Fruit fly (Drosophila melanogaster) whole organism, wandering third instar larva: Measurements from ENCODE around the gene CG1801.

Source experiments
- Abd-B ChIP-seq: fragments of >200 bp; optimal IDR thresholded peaks from 2 replicates; lab custom pipeline; 2017; ENCODE audit warnings: missing biosample characterization, missing genetic modification characterization
- CG32264 ChIP-seq: fragments of 200-800 bp; sonication (Bioruptor generic); optimal IDR thresholded peaks from 2 replicates; lab custom pipeline; 2016; ENCODE audit warnings: missing biosample characterization, missing genetic modification characterization
- CG9705 ChIP-seq: fragments of 200-800 bp; sonication (Bioruptor generic); optimal IDR thresholded peaks from 2 replicates; lab custom pipeline; 2018; ENCODE audit warnings: missing biosample characterization, mild to moderate bottlenecking, missing genetic modification characterization
- CrebA ChIP-seq: fragments of 200-800 bp; sonication (Bioruptor generic); optimal IDR thresholded peaks from 2 replicates; lab custom pipeline; 2016; ENCODE audit warnings: missing biosample characterization, mild to moderate bottlenecking, missing genetic modification characterization, borderline replicate concordance
- Dif ChIP-seq: fragments of 200-275, 200-300 bp; sonication (Bioruptor generic); optimal IDR thresholded peaks from 2 replicates; lab custom pipeline; 2018; ENCODE audit warnings: missing biosample characterization, missing genetic modification characterization; ENCODE audit not compliant: partially characterized antibody
- GATAd ChIP-seq: sonication (Bioruptor generic); optimal IDR thresholded peaks from 2 replicates; lab custom pipeline; 2016; ENCODE audit warnings: missing biosample characterization, missing genetic modification characterization
- HLH106 ChIP-seq: fragments of 200-800 bp; optimal IDR thresholded peaks from 3 replicates; lab custom pipeline; 2019; ENCODE audit warnings: missing biosample characterization, mild to moderate bottlenecking, missing genetic modification characterization, moderate library complexity
- Hr78 ChIP-seq: fragments of >200 bp; optimal IDR thresholded peaks from 2 replicates; lab custom pipeline; 2017; ENCODE audit warnings: missing biosample characterization, missing genetic modification characterization
- Hr83 ChIP-seq: fragments of 200-300 bp; sonication (Bioruptor generic); optimal IDR thresholded peaks from 2 replicates; lab custom pipeline; 2016; ENCODE audit warnings: missing biosample characterization, mild to moderate bottlenecking, missing genetic modification characterization, moderate library complexity; ENCODE audit not compliant: poor library complexity, severe bottlenecking
- Jra ChIP-seq: sonication (Bioruptor generic); optimal IDR thresholded peaks from 2 replicates; lab custom pipeline; 2016; ENCODE audit warnings: missing biosample characterization, missing genetic modification characterization
- Mio ChIP-seq: sonication (Bioruptor generic); optimal IDR thresholded peaks from 2 replicates; lab custom pipeline; 2016; ENCODE audit warnings: missing biosample characterization, missing genetic modification characterization
- Myc ChIP-seq: fragments of >200 bp; optimal IDR thresholded peaks from 2 replicates; lab custom pipeline; 2017
- N ChIP-seq: fragments of >200 bp; optimal IDR thresholded peaks from 2 replicates; lab custom pipeline; 2018; ENCODE audit warnings: missing biosample characterization, missing external identifiers, missing genetic modification characterization
- OdsH ChIP-seq: fragments of 200-800 bp; sonication (Bioruptor generic); optimal IDR thresholded peaks from 2 replicates; lab custom pipeline; 2016; ENCODE audit warnings: missing biosample characterization, mild to moderate bottlenecking, missing genetic modification characterization
- Rel ChIP-seq, 2 experiments: fragments of 200-800 bp; sonication (Bioruptor generic) in 1 of 2; optimal IDR thresholded peaks; 2 replicates in 1 of 2; 3 replicates in 1 of 2; lab custom pipeline; 2016 to 2019; ENCODE audit warnings: mild to moderate bottlenecking in 2 of 2, missing biosample characterization in 2 of 2, missing genetic modification characterization in 2 of 2, moderate library complexity in 1 of 2
- Sp1 ChIP-seq: fragments of 200-800 bp; sonication (Bioruptor generic); optimal IDR thresholded peaks from 3 replicates; lab custom pipeline; 2019; ENCODE audit warnings: missing biosample characterization, mild to moderate bottlenecking, missing genetic modification characterization, moderate library complexity
- Vsx2 ChIP-seq: fragments of 200-300, 225-300 bp; sonication (Bioruptor generic); optimal IDR thresholded peaks from 2 replicates; lab custom pipeline; 2018; ENCODE audit warnings: missing biosample characterization, missing genetic modification characterization; ENCODE audit not compliant: partially characterized antibody
- br ChIP-seq: fragments of 200-800 bp; sonication (Bioruptor generic); optimal IDR thresholded peaks from 2 replicates; lab custom pipeline; 2016; ENCODE audit warnings: missing biosample characterization, missing genetic modification characterization
- dl ChIP-seq, 2 experiments: fragments of 175-275, 200-275 bp in 1 of 2; fragments of 200-275 bp in 1 of 2; sonication (Bioruptor generic); optimal IDR thresholded peaks; lab custom pipeline; 2018; ENCODE audit warnings: mild to moderate bottlenecking in 2 of 2, missing biosample characterization in 2 of 2, missing genetic modification characterization in 2 of 2, moderate library complexity in 2 of 2; ENCODE audit not compliant: partially characterized antibody in 2 of 2, insufficient read depth in 1 of 2
- dmrt93B ChIP-seq: fragments of 200-800 bp; sonication (Bioruptor generic); optimal IDR thresholded peaks from 2 replicates; lab custom pipeline; 2018; ENCODE audit warnings: missing biosample characterization, mild to moderate bottlenecking, missing genetic modification characterization
- dsf ChIP-seq: sonication (Bioruptor generic); optimal IDR thresholded peaks from 2 replicates; lab custom pipeline; 2016; ENCODE audit warnings: missing biosample characterization, missing genetic modification characterization, borderline replicate concordance
- ey ChIP-seq: fragments of 200-800 bp; sonication (Bioruptor generic); optimal IDR thresholded peaks from 2 replicates; lab custom pipeline; 2016; ENCODE audit warnings: missing biosample characterization, missing genetic modification characterization
- foxo ChIP-seq, 2 experiments: fragments of 200-800 bp; sonication (Bioruptor generic); optimal IDR thresholded peaks; 2 replicates in 1 of 2; 3 replicates in 1 of 2; lab custom pipeline; 2016 to 2017; ENCODE audit warnings: missing biosample characterization in 2 of 2, missing genetic modification characterization in 2 of 2
- fru ChIP-seq: fragments of 200-800 bp; sonication (Bioruptor generic); optimal IDR thresholded peaks from 3 replicates; lab custom pipeline; 2016; ENCODE audit warnings: missing biosample characterization, mild to moderate bottlenecking, missing genetic modification characterization
- h ChIP-seq: fragments of 200-800 bp; sonication (Bioruptor generic); optimal IDR thresholded peaks from 3 replicates; lab custom pipeline; 2016; ENCODE audit warnings: missing biosample characterization, mild to moderate bottlenecking, missing genetic modification characterization
- jim ChIP-seq: fragments of 175-275, 200-325 bp; sonication (Bioruptor generic); optimal IDR thresholded peaks from 2 replicates; lab custom pipeline; 2016; ENCODE audit warnings: missing biosample characterization, mild to moderate bottlenecking, missing genetic modification characterization
- lola ChIP-seq: fragments of >200 bp; optimal IDR thresholded peaks from 2 replicates; lab custom pipeline; 2017; ENCODE audit warnings: missing biosample characterization, missing genetic modification characterization
- pan ChIP-seq: fragments of >200 bp; optimal IDR thresholded peaks from 2 replicates; lab custom pipeline; 2017
- psq ChIP-seq: fragments of 200-800 bp; sonication (Bioruptor generic); optimal IDR thresholded peaks from 3 replicates; lab custom pipeline; 2017; ENCODE audit warnings: missing biosample characterization, mild to moderate bottlenecking, missing genetic modification characterization, moderate library complexity
- rgr ChIP-seq: fragments of 200-800 bp; sonication (Bioruptor generic); optimal IDR thresholded peaks from 3 replicates; lab custom pipeline; 2016; ENCODE audit warnings: missing biosample characterization, mild to moderate bottlenecking, missing genetic modification characterization
- sage ChIP-seq: fragments of 200-800 bp; sonication (Bioruptor generic); optimal IDR thresholded peaks from 2 replicates; lab custom pipeline; 2016; ENCODE audit warnings: missing biosample characterization, mild to moderate bottlenecking, missing genetic modification characterization
- sv ChIP-seq: fragments of 200-800 bp; sonication (Bioruptor generic); optimal IDR thresholded peaks from 3 replicates; lab custom pipeline; 2016; ENCODE audit warnings: missing biosample characterization, missing genetic modification characterization
- tai ChIP-seq: sonication (Bioruptor generic); optimal IDR thresholded peaks from 2 replicates; lab custom pipeline; 2016; ENCODE audit warnings: missing biosample characterization, missing genetic modification characterization
- woc ChIP-seq: sonication (Bioruptor generic); optimal IDR thresholded peaks from 2 replicates; lab custom pipeline; 2016; ENCODE audit warnings: missing biosample characterization, mild to moderate bottlenecking, missing genetic modification characterization

The CG1801 gene

dm6 chrX:21315852-21316251 is 1.5 kb downstream of the CG1801 start, which contains the start of gene Rpt6:
TSS of gene Rpt6 (plus strand) at chrX:21316052.
- TF ChIP-seq Jra (GFP tag; lab: Kevin White, UChicago) (peak; percentile 11), h (GFP tag; lab: Kevin White, UChicago) (peak; percentile 5), Rel (GFP tag; optimal IDR thresholded peaks at IDR 0.05; lab: Kevin White, UChicago) (no peak), Rel (tag; optimal IDR thresholded peaks at IDR 0.05; lab: Kevin White, UChicago) (peak; percentile 0), CG9705 (GFP tag; lab: Kevin White, UChicago) (no peak)

DNA sequence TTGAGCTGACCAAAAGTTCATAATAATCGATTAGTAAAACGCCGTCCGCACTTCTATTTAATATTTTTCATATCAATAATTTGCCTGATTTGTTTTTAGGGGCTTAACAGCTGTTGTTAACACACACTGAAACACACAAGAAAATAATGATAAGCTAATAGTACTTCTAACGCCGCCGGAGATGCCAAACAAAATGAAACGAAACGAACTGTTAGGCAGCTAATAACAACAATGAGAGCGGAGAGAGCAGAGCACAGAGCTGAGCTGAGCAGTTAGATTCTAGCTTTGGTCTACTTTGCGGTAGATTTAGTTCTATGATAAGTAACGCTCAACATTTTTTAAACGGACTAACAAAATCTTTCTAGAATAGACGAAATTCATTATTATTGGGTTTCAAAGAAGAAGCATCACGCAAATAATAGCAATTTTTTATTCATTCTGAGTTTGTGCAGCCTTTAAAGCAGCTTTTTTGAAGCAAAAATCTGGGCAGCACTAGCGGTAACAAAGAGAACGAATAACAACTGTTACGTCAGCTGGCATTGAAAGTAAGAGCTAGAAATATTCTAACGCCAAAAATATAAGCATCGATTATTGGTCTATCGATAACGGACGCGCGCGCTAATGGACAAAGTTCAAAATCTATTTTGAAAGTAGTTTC is 10.7 kb downstream of the CG1801 start, which contains the start of gene Abca3:
Abca3 (minus strand) TSS at position 181 of the 658 bp plus-strand sequence.
- TF ChIP-seq h (GFP tag; lab: Kevin White, UChicago) (peak; percentile 16), psq (peak; percentile 14), lola (GFP tag; lab: Kevin White, UChicago) (no peak), Myc (lab: Kevin White, UChicago) (peak; percentile 92), HLH106 (tag; lab: Kevin White, UChicago) (peak; percentile 67), fru (GFP tag; lab: Kevin White, UChicago) (peak; percentile 21), OdsH (GFP tag; lab: Kevin White, UChicago) (peak; percentile 23), rgr (GFP tag; lab: Kevin White, UChicago) (peak; percentile 50), dmrt93B (GFP tag; lab: Kevin White, UChicago) (no peak), ey (GFP tag; lab: Kevin White, UChicago) (peak; percentile 51), tai (GFP tag; lab: Kevin White, UChicago) (no peak), br (peak; percentile 23), Sp1 (peak; percentile 56), sv (GFP tag; lab: Kevin White, UChicago) (peak; percentile 16), foxo (GFP tag; optimal IDR thresholded peaks at IDR 0.05; lab: Kevin White, UChicago) (peak in 1 of 2 experiments; percentile 52), Hr83 (GFP tag; lab: Kevin White, UChicago) (no peak), woc (GFP tag; lab: Kevin White, UChicago) (peak; percentile 72), GATAd (no peak), CrebA (GFP tag; lab: Kevin White, UChicago) (peak; percentile 5), CG9705 (GFP tag; lab: Kevin White, UChicago) (peak; percentile 19)

dm6 chrX:21285001-21285400 is 32.3 kb downstream of the CG1801 start, which contains the start of gene CG1494:
TSS of gene CG1494 (plus strand) at chrX:21285301.
- TF ChIP-seq Dif (no peak), Jra (GFP tag; lab: Kevin White, UChicago) (no peak), Myc (lab: Kevin White, UChicago) (no peak), Hr83 (GFP tag; lab: Kevin White, UChicago) (no peak), Mio (no peak), pan (lab: Kevin White, UChicago) (no peak), psq (no peak), Hr78 (GFP tag; lab: Kevin White, UChicago) (no peak), h (GFP tag; lab: Kevin White, UChicago) (no peak), Rel (GFP tag; optimal IDR thresholded peaks at IDR 0.05; lab: Kevin White, UChicago) (no peak), Rel (tag; optimal IDR thresholded peaks at IDR 0.05; lab: Kevin White, UChicago) (no peak)

dm6 chrX:21282035-21282434 is 35.3 kb downstream of the CG1801 start:
- TF ChIP-seq fru (GFP tag; lab: Kevin White, UChicago) (no peak), Vsx2 (no peak)
- TF ChIP-seq, all 38 proteins: peak for 0

DNA sequence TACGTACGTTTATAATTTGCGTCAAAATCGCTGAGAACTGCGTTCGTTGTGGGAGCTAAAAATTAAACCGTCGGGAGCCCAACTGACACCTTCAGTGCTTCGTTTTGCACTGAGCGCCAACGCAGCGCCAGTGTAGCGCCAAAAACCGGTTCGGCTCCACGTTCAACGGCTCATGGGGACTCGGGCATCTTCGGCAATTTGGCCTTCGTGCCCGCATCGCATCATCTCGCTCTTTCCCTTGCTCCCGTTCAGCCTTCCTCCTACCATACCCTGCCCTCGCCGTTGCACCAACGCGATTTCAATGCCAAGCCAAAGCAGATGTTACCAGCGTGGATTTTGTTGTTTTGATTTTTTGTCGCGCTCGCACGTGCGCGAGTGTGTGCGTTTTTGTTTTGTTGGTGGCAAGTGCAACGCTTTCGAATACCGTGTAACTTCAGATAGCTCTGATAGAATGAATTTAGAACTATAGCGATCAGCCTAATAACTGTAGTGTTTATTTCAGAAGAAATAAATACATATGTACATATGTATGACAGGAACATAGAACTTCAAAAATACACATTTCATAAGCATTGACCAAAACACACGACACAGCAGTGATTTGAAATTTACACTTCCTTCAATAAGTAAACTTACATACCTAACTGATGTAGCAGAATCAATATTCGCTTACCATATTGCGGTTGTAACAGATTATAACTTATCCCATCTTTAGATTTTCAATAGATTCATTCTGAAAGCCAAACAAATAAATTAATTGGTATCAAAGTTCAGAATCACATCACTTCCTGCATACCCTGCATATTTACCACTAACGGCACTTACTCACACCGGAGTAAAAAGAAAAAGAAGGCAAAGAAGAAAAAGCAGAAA is 36.0 kb downstream of the CG1801 start, which contains the start of gene Mnr:
Mnr (minus strand) TSS at position 133 of the 873 bp plus-strand sequence.
- peak; percentile 12 for TF ChIP-seq HLH106 (tag; lab: Kevin White, UChicago)
- TF ChIP-seq N (GFP tag; lab: Kevin White, UChicago) = no peak
- TF ChIP-seq lola (GFP tag; lab: Kevin White, UChicago) = no peak
- peak; percentile 6 for TF ChIP-seq jim (GFP tag; lab: Kevin White, UChicago)
- no peak for TF ChIP-seq sage (GFP tag; lab: Kevin White, UChicago)
- no peak for TF ChIP-seq Abd-B (GFP tag; lab: Kevin White, UChicago)
- no peak for TF ChIP-seq Hr83 (GFP tag; lab: Kevin White, UChicago)
- TF ChIP-seq GATAd = no peak
- TF ChIP-seq rgr (GFP tag; lab: Kevin White, UChicago) = peak; percentile 15
- TF ChIP-seq OdsH (GFP tag; lab: Kevin White, UChicago) = peak; percentile 9
- TF ChIP-seq h (GFP tag; lab: Kevin White, UChicago) = peak; percentile 25
- TF ChIP-seq Mio = no peak
- TF ChIP-seq Jra (GFP tag; lab: Kevin White, UChicago) = no peak
- TF ChIP-seq CG32264 = no peak
- TF ChIP-seq ey (GFP tag; lab: Kevin White, UChicago) = no peak
- TF ChIP-seq foxo (GFP tag; optimal IDR thresholded peaks at IDR 0.05; lab: Kevin White, UChicago) = peak in 1 of 2 experiments; percentile 16
- TF ChIP-seq psq = peak; percentile 10
- TF ChIP-seq tai (GFP tag; lab: Kevin White, UChicago) = no peak
- TF ChIP-seq dl (GFP tag; optimal IDR thresholded peaks at IDR 0.05; lab: Kevin White, UChicago; ENCODE audit: insufficient read depth in 1 of 2, partially characterized antibody in 2 of 2) = no peak
- peak; percentile 54 for TF ChIP-seq woc (GFP tag; lab: Kevin White, UChicago)
- no peak for TF ChIP-seq Myc (lab: Kevin White, UChicago)
- TF ChIP-seq dsf = no peak
- TF ChIP-seq dmrt93B (GFP tag; lab: Kevin White, UChicago) = peak; percentile 27
- peak; percentile 82 for TF ChIP-seq CrebA (GFP tag; lab: Kevin White, UChicago)
- TF ChIP-seq pan (lab: Kevin White, UChicago) = peak; percentile 75
